Worm (Caenorhabditis elegans): ENCODE measurements around the gene unc-84.

The unc-84 gene

DNA sequence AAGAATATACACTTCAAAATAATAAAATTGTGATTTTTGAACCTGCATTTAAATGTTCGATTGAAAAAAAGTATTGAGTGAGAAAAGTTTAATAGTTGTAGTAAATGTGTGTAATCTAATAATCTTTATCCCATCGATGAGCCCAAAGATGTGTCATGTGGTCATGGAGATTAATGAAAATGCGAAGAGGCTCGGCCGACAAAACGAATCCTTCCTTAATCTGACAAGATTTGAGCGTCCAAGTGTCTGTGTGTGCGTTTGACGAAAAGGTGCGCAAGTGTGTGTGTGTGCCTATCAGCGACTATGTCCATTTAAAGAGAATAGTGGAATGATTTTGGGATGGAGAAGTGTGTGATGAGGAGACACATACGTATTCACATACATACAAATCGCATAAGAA is 10.5 kb upstream of the unc-84 start:
- no peak for TF ChIP-seq him-1 (tag; optimal IDR thresholded peaks at IDR 0.05)
- TF ChIP-seq dao-5 (tag; optimal IDR thresholded peaks at IDR 0.05), result no peak
- TF ChIP-seq W03F9.2 (tag; optimal IDR thresholded peaks at IDR 0.05), result no peak

ce11 chrX:13578483-13578882 is 6.1 kb upstream of the unc-84 start, which contains the start of gene F54B11.11:
Gene F54B11.11 (plus strand): TSS chrX:13578783.
- no peak for TF ChIP-seq him-1 (tag; optimal IDR thresholded peaks at IDR 0.05)
- no peak for TF ChIP-seq dao-5 (tag; optimal IDR thresholded peaks at IDR 0.05)
- no peak for TF ChIP-seq W03F9.2 (tag; optimal IDR thresholded peaks at IDR 0.05)

DNA sequence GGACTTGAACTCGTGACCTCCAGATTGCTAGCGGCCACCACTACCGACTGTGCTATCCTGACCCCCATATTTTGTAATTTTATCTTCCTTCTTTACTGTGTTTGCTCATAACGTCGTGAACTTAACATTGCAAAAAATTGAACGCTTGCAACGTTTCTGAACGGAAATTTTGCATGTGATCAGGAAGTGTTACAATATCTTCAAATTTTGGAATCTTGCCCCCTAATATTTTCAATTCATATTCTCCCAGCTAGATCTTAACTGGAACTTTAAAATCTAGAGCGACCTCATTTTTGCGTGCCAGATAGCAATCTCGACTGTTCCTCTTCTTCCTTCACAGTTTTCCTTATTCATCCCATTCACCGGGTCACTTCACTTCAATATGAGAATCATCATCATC is 2.8 kb upstream of the unc-84 start, which contains the start of gene F54B11.10:
Gene F54B11.10 (plus strand): TSS at position 301 of the 400 bp plus-strand sequence.
- no peak for TF ChIP-seq W03F9.2 (tag; optimal IDR thresholded peaks at IDR 0.05)

DNA sequence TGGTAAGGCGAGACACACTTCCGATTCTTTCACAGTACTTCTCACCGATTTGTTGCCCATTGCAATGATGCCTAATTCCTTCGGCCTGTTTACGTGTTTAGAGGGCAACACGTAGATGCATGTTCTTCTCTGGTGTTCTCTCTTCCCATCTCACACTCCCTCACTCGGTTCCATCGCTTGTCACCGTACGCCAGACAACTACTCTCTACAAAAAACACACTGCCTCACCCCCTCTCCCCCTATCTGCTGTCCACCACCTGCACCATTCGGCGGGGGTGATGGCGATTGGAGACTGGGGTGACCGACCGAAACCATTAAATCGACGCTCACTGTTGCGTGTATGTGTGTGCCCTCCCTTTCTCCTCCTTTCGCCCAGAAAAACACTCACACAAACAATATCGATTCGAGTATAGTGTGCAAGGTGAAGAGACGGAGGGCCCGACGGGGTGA is 655 bp upstream of the unc-84 start:
- TF ChIP-seq him-1 (tag; optimal IDR thresholded peaks at IDR 0.05), result no peak

ce11 chrX:13589735-13590134 is 5.2 kb downstream of the unc-84 start, which contains the start of gene col-9:
Gene col-9 (plus strand): TSS chrX:13590035.
- TF ChIP-seq him-1 (tag; optimal IDR thresholded peaks at IDR 0.05) (no peak), W03F9.2 (tag; optimal IDR thresholded peaks at IDR 0.05) (no peak), dao-5 (tag; optimal IDR thresholded peaks at IDR 0.05) (no peak)

DNA sequence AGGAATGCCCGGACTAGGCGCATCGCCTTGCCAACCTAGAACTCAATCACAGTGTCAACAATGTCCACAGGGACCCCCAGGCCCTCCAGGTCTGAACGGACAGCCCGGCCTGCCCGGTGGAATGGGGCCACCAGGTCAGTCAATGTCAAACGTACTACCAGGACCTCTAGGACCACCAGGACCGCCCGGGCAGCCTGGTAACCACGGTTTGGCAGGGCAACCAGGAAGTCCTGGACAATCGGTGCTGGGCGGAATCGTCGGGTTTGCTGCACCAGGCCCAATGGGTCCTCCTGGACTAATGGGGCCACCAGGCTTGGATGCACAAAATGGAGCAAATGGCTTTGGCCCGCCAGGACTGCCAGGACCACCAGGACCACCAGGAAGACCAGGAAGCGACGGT is 6.1 kb downstream of the unc-84 start:
- TF ChIP-seq W03F9.2 (tag; optimal IDR thresholded peaks at IDR 0.05), result no peak
- no peak for TF ChIP-seq dao-5 (tag; optimal IDR thresholded peaks at IDR 0.05)
- no peak for TF ChIP-seq him-1 (tag; optimal IDR thresholded peaks at IDR 0.05)

ce11 chrX:13591175-13591574 is 6.6 kb downstream of the unc-84 start, which contains the start of gene col-44:
Gene col-44 (plus strand): TSS chrX:13591475.
- TF ChIP-seq W03F9.2 (tag; optimal IDR thresholded peaks at IDR 0.05) (no peak), dao-5 (tag; optimal IDR thresholded peaks at IDR 0.05) (no peak), him-1 (tag; optimal IDR thresholded peaks at IDR 0.05) (no peak)

DNA sequence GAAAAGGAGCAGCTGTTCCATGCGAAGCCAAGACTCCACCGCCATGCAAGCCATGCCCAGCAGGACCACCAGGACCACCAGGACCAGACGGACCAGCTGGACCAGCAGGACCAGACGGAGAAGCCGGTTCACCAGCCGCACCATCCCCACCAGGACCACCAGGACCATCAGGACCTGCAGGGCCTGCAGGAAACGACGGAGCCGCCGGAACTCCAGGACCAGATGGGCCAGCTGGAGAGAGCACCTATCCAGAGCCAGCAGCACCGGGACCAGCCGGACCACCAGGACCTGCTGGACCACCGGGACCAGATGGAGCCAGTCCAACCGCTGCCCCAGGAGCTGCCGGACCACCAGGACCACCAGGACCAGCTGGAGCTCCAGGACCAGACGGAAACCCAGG is 7.4 kb downstream of the unc-84 start:
- TF ChIP-seq him-1 (tag; optimal IDR thresholded peaks at IDR 0.05) (no peak), W03F9.2 (tag; optimal IDR thresholded peaks at IDR 0.05) (no peak), dao-5 (tag; optimal IDR thresholded peaks at IDR 0.05) (no peak)

DNA sequence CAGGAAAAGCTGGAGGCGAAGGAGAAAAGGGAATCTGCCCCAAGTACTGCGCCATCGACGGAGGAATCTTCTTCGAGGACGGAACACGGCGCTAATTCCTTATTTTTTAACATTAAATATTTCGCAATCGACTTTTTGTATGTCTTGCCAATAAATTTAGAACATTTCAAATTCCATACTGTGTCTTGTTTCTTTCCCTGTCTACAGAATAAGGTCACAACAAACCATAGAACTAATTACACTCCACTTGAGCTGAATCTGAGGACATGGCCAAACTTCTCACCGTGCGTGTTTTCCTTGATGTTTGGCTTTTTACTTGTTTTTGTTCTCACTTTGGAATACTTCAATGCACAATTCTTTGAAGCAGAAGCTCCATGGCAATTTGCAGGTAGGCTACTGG is 7.8 kb downstream of the unc-84 start, which contains the start of gene F54B11.4:
Gene F54B11.4 (plus strand): TSS at position 301 of the 400 bp plus-strand sequence.
- no peak for TF ChIP-seq him-1 (tag; optimal IDR thresholded peaks at IDR 0.05)
- no peak for TF ChIP-seq W03F9.2 (tag; optimal IDR thresholded peaks at IDR 0.05)
- TF ChIP-seq dao-5 (tag; optimal IDR thresholded peaks at IDR 0.05), result no peak

DNA sequence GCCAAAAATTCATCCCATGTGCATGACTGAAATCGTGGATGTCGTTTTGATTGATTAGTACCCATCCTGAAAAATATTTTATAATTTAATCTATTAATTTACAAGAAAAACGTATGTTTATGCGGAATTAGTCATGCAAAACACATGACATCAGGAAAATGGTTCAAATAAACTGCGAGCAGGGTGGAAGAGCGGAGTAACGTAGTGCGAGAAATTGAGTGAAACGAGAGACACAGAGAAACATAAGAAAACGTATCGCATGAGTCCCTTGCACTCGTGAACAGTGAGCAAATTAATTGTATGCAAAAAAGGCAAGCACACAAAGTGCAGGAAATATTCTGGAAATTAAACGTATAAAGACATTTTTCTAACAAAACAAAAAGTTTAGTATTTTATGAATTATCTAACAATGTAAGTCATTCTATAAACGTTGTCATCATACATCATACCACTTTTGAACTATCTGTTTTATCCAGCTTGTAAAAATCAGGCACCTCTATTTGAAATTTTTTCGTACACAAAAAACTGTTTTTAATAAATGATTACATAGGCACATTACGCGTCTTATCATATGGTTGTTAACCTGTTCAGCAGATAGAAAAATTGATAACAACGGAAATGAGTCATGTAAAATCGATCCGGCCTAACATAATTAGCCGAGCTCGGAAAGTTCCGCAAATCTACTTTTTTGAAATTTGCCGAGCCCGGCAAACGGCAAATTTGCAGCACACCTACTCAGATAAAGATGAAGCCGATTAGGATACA is 11.6 kb downstream of the unc-84 start, which contains the start of gene F54B11.5:
Gene F54B11.5 (minus strand): TSS at position 66 of the 765 bp plus-strand sequence.
- no peak for TF ChIP-seq W03F9.2 (tag; optimal IDR thresholded peaks at IDR 0.05)
- no peak for TF ChIP-seq dao-5 (tag; optimal IDR thresholded peaks at IDR 0.05)
- no peak for TF ChIP-seq him-1 (tag; optimal IDR thresholded peaks at IDR 0.05)

DNA sequence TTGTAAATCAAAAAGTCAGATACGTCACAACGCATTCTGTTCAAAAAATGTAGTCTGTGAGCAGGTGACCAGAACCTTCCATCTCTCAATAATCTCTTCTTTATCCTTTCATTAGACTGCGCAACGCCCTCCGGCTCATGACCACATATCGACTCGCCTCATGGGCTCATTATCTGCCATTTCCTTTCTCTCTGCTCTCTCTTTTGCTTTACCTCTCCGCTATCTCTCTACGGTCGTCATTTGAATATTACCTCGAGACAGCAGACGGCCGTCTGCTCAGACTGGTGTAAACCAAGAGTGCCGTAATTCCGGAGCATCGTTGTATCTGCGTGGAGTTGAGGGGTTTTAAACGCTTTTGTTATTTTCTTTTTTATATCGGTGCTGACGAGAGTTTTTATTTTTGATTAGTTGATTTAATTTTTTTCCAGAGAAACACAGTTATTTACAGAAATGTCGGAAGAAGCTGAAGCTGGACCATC is 13.5 kb downstream of the unc-84 start, which contains the start of gene bra-1:
Gene bra-1 (plus strand): TSS at position 429 of the 479 bp plus-strand sequence.
- TF ChIP-seq him-1 (tag; optimal IDR thresholded peaks at IDR 0.05), result no peak
- TF ChIP-seq dao-5 (tag; optimal IDR thresholded peaks at IDR 0.05), result no peak
- no peak for TF ChIP-seq W03F9.2 (tag; optimal IDR thresholded peaks at IDR 0.05)

DNA sequence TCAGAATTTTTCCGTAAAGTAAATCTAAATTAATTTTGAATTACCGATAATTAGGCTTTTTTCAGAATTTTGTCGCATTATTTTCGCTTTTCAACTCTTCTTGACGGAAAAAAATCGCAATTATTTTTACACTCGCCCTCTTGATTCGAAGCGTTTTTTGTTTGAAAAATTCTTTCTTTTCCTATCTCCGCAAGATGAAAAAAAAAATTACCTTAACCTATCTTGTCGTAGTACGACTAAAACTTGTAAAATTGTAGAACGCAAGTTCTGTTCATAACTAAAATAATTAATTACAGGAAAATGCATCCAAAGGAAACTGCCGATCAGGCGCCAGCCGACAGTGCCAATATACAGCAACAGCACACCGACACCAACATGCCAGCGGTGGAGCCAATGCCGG is 15.6 kb downstream of the unc-84 start, which contains the start of gene F54B11.7:
Gene F54B11.7 (plus strand): TSS at position 301 of the 400 bp plus-strand sequence.
- no peak for TF ChIP-seq W03F9.2 (tag; optimal IDR thresholded peaks at IDR 0.05)
- TF ChIP-seq him-1 (tag; optimal IDR thresholded peaks at IDR 0.05), result no peak
- no peak for TF ChIP-seq dao-5 (tag; optimal IDR thresholded peaks at IDR 0.05)

- TF ChIP-seq him-1 (tag; optimal IDR thresholded peaks at IDR 0.05) (no peak), dao-5 (tag; optimal IDR thresholded peaks at IDR 0.05) (no peak), W03F9.2 (tag; optimal IDR thresholded peaks at IDR 0.05) (no peak)
Observed at ce11 chrX:13603826-13604225, 19.3 kb downstream of the unc-84 start, which contains the start of gene F54B11.8. Gene F54B11.8 (minus strand): TSS chrX:13603926.

ce11 chrX:13604946-13605617 is 20.5 kb downstream of the unc-84 start, which contains the start of gene F54B11.9:
Gene F54B11.9 (plus strand): TSS chrX:13605567.
- TF ChIP-seq dao-5 (tag; optimal IDR thresholded peaks at IDR 0.05) (no peak), him-1 (tag; optimal IDR thresholded peaks at IDR 0.05) (no peak), W03F9.2 (tag; optimal IDR thresholded peaks at IDR 0.05) (no peak)

Data from whole organism, L4/young adult.